Worm (Caenorhabditis elegans): ENCODE results near the gene T09D3.8.

- TF ChIP-seq ceh-9 (tag; optimal IDR thresholded peaks at IDR 0.05) (no peak), ceh-31 (tag; optimal IDR thresholded peaks at IDR 0.05) (no peak), unc-3 (GFP tag; conservative IDR thresholded peaks at IDR 0.05) (no peak), unc-3 (tag; optimal IDR thresholded peaks at IDR 0.05) (no peak), ceh-34 (tag; optimal IDR thresholded peaks at IDR 0.05) (no peak), sox-2 (GFP tag; IDR thresholded peaks at IDR 0.05) (no peak), ceh-2 (tag; optimal IDR thresholded peaks at IDR 0.05) (no peak), ama-1 (optimal IDR thresholded peaks at IDR 0.05) (no peak), pat-9 (tag; optimal IDR thresholded peaks at IDR 0.05) (no peak), pha-4 (tag; optimal IDR thresholded peaks at IDR 0.05) (no peak)
These were observed 15.5 kb upstream of the T09D3.8 start, which contains the start of gene T09D3.3 for ce11 chrV:5349471-5349870.
